Worm (Caenorhabditis elegans) whole organism, late embryonic: ENCODE measurements around the gene Y116F11B.7.

Experiments
- K09A11.1 ChIP-seq: sonication (generic microtip); optimal IDR thresholded peaks from 2 replicates; lab custom pipeline; 2017; ENCODE audit warnings: antibody characterized with exemption, mild to moderate bottlenecking, missing genetic modification characterization, missing compliant biosample characterization; ENCODE audit not compliant: insufficient read depth
- ama-1 ChIP-seq: fragments of 150-350 bp; optimal IDR thresholded peaks from 2 replicates; lab custom pipeline; 2014
- nhr-232 ChIP-seq: sonication (generic microtip); optimal IDR thresholded peaks from 2 replicates; lab custom pipeline; 2016; ENCODE audit warnings: missing genetic modification characterization, missing compliant biosample characterization
- odd-2 ChIP-seq: sonication (generic microtip); optimal IDR thresholded peaks from 2 replicates; lab custom pipeline; 2017; ENCODE audit warnings: antibody characterized with exemption, mild to moderate bottlenecking, missing genetic modification characterization, missing compliant biosample characterization
- pha-2 ChIP-seq: sonication (generic microtip); optimal IDR thresholded peaks from 2 replicates; lab custom pipeline; 2017; ENCODE audit warnings: mild to moderate bottlenecking, missing genetic modification characterization, missing compliant biosample characterization
- sox-2 ChIP-seq: fragments of 200-800 bp; sonication (Bioruptor generic); IDR thresholded peaks from 2 replicates; pipeline ENCODE4 v1.3.6; 2022; ENCODE audit warnings: missing genetic modification reagents, missing genetic modification characterization, missing compliant biosample characterization

DNA sequence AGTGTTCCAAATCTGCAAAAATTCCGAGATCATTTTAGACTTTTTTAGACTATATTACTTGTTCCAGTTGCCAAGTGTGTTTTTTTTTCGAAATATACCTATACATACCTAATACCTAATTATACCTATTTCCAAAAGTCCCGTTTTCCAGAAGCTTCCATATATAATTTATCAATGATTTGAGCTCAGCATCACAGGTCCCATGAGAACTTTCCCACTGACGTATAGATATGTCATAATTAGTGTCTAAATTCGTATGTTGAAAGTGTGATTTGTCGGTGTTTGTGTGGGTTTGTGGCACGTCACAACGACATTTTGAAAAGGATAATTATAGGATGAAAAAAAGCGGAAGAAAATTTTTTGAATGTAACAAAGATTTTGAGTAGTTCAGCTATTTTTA is 42.6 kb upstream of the Y116F11B.7 start:
- no peak for TF ChIP-seq nhr-232 (tag; lab: Kevin White, UChicago)
- TF ChIP-seq pha-2 = no peak
- TF ChIP-seq ama-1 = no peak
- no peak for TF ChIP-seq K09A11.1 (tag; lab: Kevin White, UChicago)
- no peak for TF ChIP-seq odd-2
- no peak for TF ChIP-seq sox-2
